Worm (Caenorhabditis elegans) whole organism, L1 larva: ENCODE measurements around the gene C40H1.7.

Experiments
- C16A3.4 ChIP-seq: fragments of 150-350 bp; optimal IDR thresholded peaks from 2 replicates; lab custom pipeline; 2014; ENCODE audit warnings: missing biosample characterization, missing genetic modification characterization
- F16B12.6 ChIP-seq: fragments of 150-350 bp; optimal IDR thresholded peaks from 2 replicates; lab custom pipeline; 2014; ENCODE audit warnings: missing biosample characterization, missing genetic modification characterization
- aha-1 ChIP-seq: fragments of 150-350 bp; optimal IDR thresholded peaks from 2 replicates; lab custom pipeline; 2014; ENCODE audit warnings: missing biosample characterization, missing genetic modification characterization
- aly-2 ChIP-seq: fragments of 150-350 bp; optimal IDR thresholded peaks from 2 replicates; lab custom pipeline; 2014; ENCODE audit warnings: missing biosample characterization, missing genetic modification characterization
- ama-1 ChIP-seq: fragments of 150-350 bp; optimal IDR thresholded peaks from 2 replicates; lab custom pipeline; 2014
- blmp-1 ChIP-seq: fragments of 150-350 bp; optimal IDR thresholded peaks from 2 replicates; lab custom pipeline; 2014; ENCODE audit warnings: missing biosample characterization, missing genetic modification characterization
- dpl-1 ChIP-seq, 3 experiments: fragments of 150-350 bp in 2 of 3; sonication (generic microtip) in 1 of 3; optimal IDR thresholded peaks; 2 replicates each; lab custom pipeline; 2014 to 2017; ENCODE audit warnings: missing biosample characterization in 3 of 3, missing genetic modification characterization in 3 of 3, missing genetic modification reagents in 3 of 3
- efl-1 ChIP-seq, 4 experiments: fragments of 150-350 bp; optimal IDR thresholded peaks in 3 of 4; peaks in 1 of 4; 1 replicate in 1 of 4; 2 replicates in 3 of 4; lab custom pipeline; 2014; ENCODE audit warnings: missing biosample characterization in 2 of 4, missing genetic modification characterization in 2 of 4, missing genetic modification reagents in 2 of 4
- efl-3 ChIP-seq: fragments of 200-800 bp; sonication (Bioruptor generic); optimal IDR thresholded peaks from 2 replicates; lab custom pipeline; 2018; ENCODE audit warnings: mild to moderate bottlenecking, missing genetic modification characterization, missing compliant biosample characterization
- egl-13 ChIP-seq: sonication (generic microtip); optimal IDR thresholded peaks from 2 replicates; lab custom pipeline; 2016; ENCODE audit warnings: missing genotype, missing genetic modification reagents, missing genetic modification characterization, missing compliant biosample characterization
- egl-27 ChIP-seq, 2 experiments: fragments of 150-350 bp in 1 of 2; sonication (generic microtip); optimal IDR thresholded peaks; 3 replicates each; lab custom pipeline; 2017 to 2018; ENCODE audit warnings: missing biosample characterization in 2 of 2, missing genetic modification characterization in 2 of 2, missing genetic modification reagents in 2 of 2
- fkh-4 ChIP-seq: sonication (generic microtip); optimal IDR thresholded peaks from 2 replicates; lab custom pipeline; 2016; ENCODE audit warnings: missing compliant biosample characterization, missing genetic modification characterization, borderline replicate concordance
- irx-1 ChIP-seq: sonication (generic microtip); optimal IDR thresholded peaks from 2 replicates; lab custom pipeline; 2016; ENCODE audit warnings: missing genetic modification characterization, missing compliant biosample characterization
- lin-15B ChIP-seq: fragments of 150-350 bp; sonication (generic microtip); optimal IDR thresholded peaks from 3 replicates; lab custom pipeline; 2014; ENCODE audit warnings: missing biosample characterization, missing genetic modification characterization
- lin-35 ChIP-seq, 2 experiments: fragments of 150-350 bp; optimal IDR thresholded peaks; 2 replicates each; lab custom pipeline; 2014; ENCODE audit warnings: missing biosample characterization in 2 of 2, missing genetic modification characterization in 2 of 2, missing genetic modification reagents in 2 of 2
- lsy-2 ChIP-seq, 2 experiments: fragments of 150-350 bp; optimal IDR thresholded peaks; 2 replicates each; lab custom pipeline; 2014; ENCODE audit warnings: missing biosample characterization in 2 of 2, missing genetic modification characterization in 2 of 2
- mdl-1 ChIP-seq, 2 experiments: fragments of 150-350 bp; optimal IDR thresholded peaks; 2 replicates each; lab custom pipeline; 2014 to 2017; ENCODE audit warnings: missing biosample characterization in 2 of 2, missing genetic modification characterization in 2 of 2, inconsistent platforms in 1 of 2
- mep-1 ChIP-seq: fragments of 150-350 bp; optimal IDR thresholded peaks from 2 replicates; lab custom pipeline; 2014; ENCODE audit warnings: missing biosample characterization, missing genetic modification characterization
- nhr-11 ChIP-seq: fragments of 150-350 bp; optimal IDR thresholded peaks from 2 replicates; lab custom pipeline; 2014; ENCODE audit warnings: missing biosample characterization, missing genetic modification characterization
- nhr-20 ChIP-seq: sonication (generic microtip); optimal IDR thresholded peaks from 2 replicates; lab custom pipeline; 2016; ENCODE audit warnings: mild to moderate bottlenecking, missing genetic modification characterization, missing compliant biosample characterization
- nhr-71 ChIP-seq: sonication (generic microtip); optimal IDR thresholded peaks from 2 replicates; lab custom pipeline; 2016; ENCODE audit warnings: mild to moderate bottlenecking, missing genetic modification characterization, moderate library complexity, missing compliant biosample characterization
- nhr-76 ChIP-seq: sonication (generic microtip); optimal IDR thresholded peaks from 2 replicates; lab custom pipeline; 2017; ENCODE audit warnings: missing biosample characterization, missing genetic modification characterization
- nhr-77 ChIP-seq: fragments of 150-350 bp; optimal IDR thresholded peaks from 2 replicates; lab custom pipeline; 2014; ENCODE audit warnings: missing biosample characterization, missing genetic modification characterization
- nhr-90 ChIP-seq: sonication (generic microtip); optimal IDR thresholded peaks from 2 replicates; lab custom pipeline; 2016; ENCODE audit warnings: mild to moderate bottlenecking, missing genetic modification characterization, missing compliant biosample characterization; ENCODE audit not compliant: poor library complexity
- rnt-1 ChIP-seq: sonication (generic microtip); optimal IDR thresholded peaks from 2 replicates; lab custom pipeline; 2016; ENCODE audit warnings: mild to moderate bottlenecking, missing genetic modification characterization, moderate library complexity, missing compliant biosample characterization
- skn-1 ChIP-seq: fragments of 150-350 bp; optimal IDR thresholded peaks from 2 replicates; lab custom pipeline; 2014; ENCODE audit warnings: missing biosample characterization, missing genetic modification characterization
- snu-23 ChIP-seq: sonication (generic microtip); optimal IDR thresholded peaks from 2 replicates; lab custom pipeline; 2016; ENCODE audit warnings: missing genetic modification characterization, missing compliant biosample characterization
- sox-4 ChIP-seq: sonication (generic microtip); optimal IDR thresholded peaks from 2 replicates; lab custom pipeline; 2016; ENCODE audit warnings: missing genetic modification characterization, missing compliant biosample characterization
- sptf-1 ChIP-seq: fragments of 150-350 bp; optimal IDR thresholded peaks from 2 replicates; lab custom pipeline; 2014; ENCODE audit warnings: missing biosample characterization, missing genetic modification characterization
- tbx-2 ChIP-seq: sonication (generic microtip); optimal IDR thresholded peaks from 2 replicates; lab custom pipeline; 2016; ENCODE audit warnings: missing genetic modification characterization, missing compliant biosample characterization
- unc-30 ChIP-seq: sonication (generic microtip); optimal IDR thresholded peaks from 2 replicates; lab custom pipeline; 2017; ENCODE audit warnings: missing biosample characterization, missing genetic modification characterization
- unc-62 ChIP-seq: fragments of 150-350 bp; optimal IDR thresholded peaks from 2 replicates; lab custom pipeline; 2014; ENCODE audit warnings: missing biosample characterization, missing genetic modification reagents, missing genetic modification characterization
- unc-86 ChIP-seq: sonication (generic microtip); optimal IDR thresholded peaks from 2 replicates; lab custom pipeline; 2016; ENCODE audit warnings: missing genetic modification characterization, missing compliant biosample characterization
- unc-98 ChIP-seq: fragments of 200-800 bp; sonication (Bioruptor generic); IDR thresholded peaks from 2 replicates; pipeline ENCODE4 v1.3.6; 2022; ENCODE audit warnings: missing genetic modification characterization, missing compliant biosample characterization
- xbp-1 ChIP-seq: sonication (generic microtip); optimal IDR thresholded peaks from 2 replicates; lab custom pipeline; 2016; ENCODE audit warnings: missing genetic modification characterization, missing compliant biosample characterization
- zip-4 ChIP-seq: fragments of 200-800 bp; sonication (Bioruptor generic); optimal IDR thresholded peaks from 2 replicates; lab custom pipeline; 2018; ENCODE audit warnings: mild to moderate bottlenecking, missing genetic modification characterization, moderate library complexity, missing compliant biosample characterization

C40H1.7 gene

ce11 chrIII:9331084-9331564 lies 6.3 kb downstream of the C40H1.7 start, which contains the start of gene ufc-1:
ufc-1 (plus strand) TSS chrIII:9331514.
- TF ChIP-seq C16A3.4 (tag; lab: Kevin White, UChicago) (peak; percentile 24), nhr-20 (tag; lab: Kevin White, UChicago) (peak; percentile 28), nhr-90 (tag; lab: Kevin White, UChicago) (no peak), unc-86 (no peak), unc-62 (GFP tag; lab: Kevin White, UChicago) (no peak), lsy-2 (tag; optimal IDR thresholded peaks at IDR 0.05; lab: Kevin White, UChicago) (peak; percentile 49 to 59), efl-3 (GFP tag; lab: Kevin White, UChicago) (no peak), snu-23 (peak; percentile 35), blmp-1 (tag; lab: Kevin White, UChicago) (peak; percentile 36), rnt-1 (peak; percentile 26), tbx-2 (tag; lab: Kevin White, UChicago) (peak; percentile 12), F16B12.6 (tag; lab: Kevin White, UChicago) (peak; percentile 86), skn-1 (tag; lab: Kevin White, UChicago) (no peak), mep-1 (tag; lab: Kevin White, UChicago) (peak; percentile 51), lin-35 (GFP tag; optimal IDR thresholded peaks at IDR 0.05; lab: Kevin White, UChicago) (peak; percentile 4 to 22), dpl-1 (GFP tag; optimal IDR thresholded peaks at IDR 0.05; lab: Kevin White, UChicago) (peak in 2 of 3 experiments; percentile 41 to 43), nhr-11 (tag; lab: Kevin White, UChicago) (no peak), nhr-71 (peak; percentile 38), xbp-1 (peak; percentile 14), efl-1 (optimal IDR thresholded peaks at IDR 0.05; lab: Kevin White, UChicago) (peak; percentile 32 to 50), efl-1 (GFP tag; optimal IDR thresholded peaks at IDR 0.05 in 1 of 2; lab: Kevin White, UChicago) (peak; percentile 25 to 92)

DNA sequence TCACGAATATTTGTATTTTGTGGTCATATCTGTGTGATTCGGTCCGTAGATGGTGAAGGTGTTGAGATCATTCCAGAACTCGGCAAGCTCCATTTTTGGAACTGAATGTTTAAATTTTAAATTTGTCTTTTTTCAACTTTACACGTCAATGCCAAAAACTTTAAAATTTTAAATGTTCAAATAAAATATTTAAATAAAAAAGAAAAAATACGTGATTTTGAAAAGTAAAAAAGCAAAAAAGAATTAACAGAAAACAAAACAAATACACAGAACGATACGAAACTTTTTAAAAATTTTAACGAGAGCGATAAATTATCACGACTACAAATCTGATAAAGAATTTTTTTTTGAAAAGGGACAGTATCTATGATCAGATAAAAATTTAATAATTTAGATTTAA lies 9.3 kb downstream of the C40H1.7 start, which contains the start of gene elo-4:
TSS of gene elo-4 (minus strand) at position 101 of the 400 bp plus-strand sequence.
- TF ChIP-seq ama-1 (no peak), snu-23 (no peak), nhr-77 (tag; lab: Kevin White, UChicago) (no peak)

DNA sequence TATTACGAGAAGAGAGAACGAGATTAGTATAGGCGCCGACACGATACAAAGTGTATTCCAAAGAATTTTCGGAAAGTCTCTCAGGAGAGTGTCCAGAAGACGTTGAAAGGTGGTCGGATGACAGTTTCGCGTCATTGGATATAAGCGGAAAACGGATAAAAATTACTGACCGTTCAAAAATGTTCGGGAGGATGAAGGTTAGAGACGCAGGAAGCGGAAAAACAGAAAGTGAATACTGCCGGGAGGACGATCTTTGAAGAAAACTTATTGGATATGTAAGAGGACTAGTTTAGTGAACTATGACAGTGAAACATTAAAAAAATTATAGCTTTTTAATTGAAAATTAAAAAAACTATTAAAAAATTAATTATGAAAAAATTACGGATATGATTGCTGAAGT lies 10.3 kb downstream of the C40H1.7 start:
- TF ChIP-seq blmp-1 (tag; lab: Kevin White, UChicago) (peak; percentile 95), egl-27 (tag; optimal IDR thresholded peaks at IDR 0.05; lab: Kevin White, UChicago) (no peak), xbp-1 (no peak), fkh-4 (tag; lab: Kevin White, UChicago) (no peak), aha-1 (no peak), unc-98 (GFP tag; lab: Robert Waterston, UW) (no peak), mdl-1 (tag; optimal IDR thresholded peaks at IDR 0.05; lab: Kevin White, UChicago) (no peak), zip-4 (no peak)

DNA sequence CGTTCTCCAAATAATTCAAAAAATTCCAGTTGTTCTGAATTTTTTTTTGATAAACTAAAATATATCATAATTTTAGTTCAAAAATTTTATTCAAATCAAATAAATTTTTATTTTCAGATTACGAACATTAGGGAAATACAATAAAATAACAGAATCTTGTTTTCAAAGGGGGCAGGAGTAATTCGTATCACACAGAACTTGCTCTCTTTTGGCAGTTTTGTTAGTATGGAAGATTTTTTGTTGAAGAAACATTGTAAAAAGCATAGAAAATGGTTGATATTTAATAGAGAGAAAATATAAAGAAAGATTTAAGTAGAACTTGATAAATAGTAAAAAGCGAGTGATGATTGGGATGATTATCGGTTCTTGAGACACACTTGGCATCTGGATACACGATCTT lies 12.0 kb downstream of the C40H1.7 start:
- TF ChIP-seq egl-13 (no peak), nhr-76 (tag; lab: Kevin White, UChicago) (no peak), unc-62 (GFP tag; lab: Kevin White, UChicago) (no peak), ama-1 (no peak), sox-4 (tag; lab: Kevin White, UChicago) (no peak), lin-15B (tag; lab: Kevin White, UChicago) (no peak), unc-30 (tag; lab: Kevin White, UChicago) (no peak), irx-1 (tag; lab: Kevin White, UChicago) (no peak), aly-2 (tag; lab: Kevin White, UChicago) (no peak), sptf-1 (tag; lab: Kevin White, UChicago) (no peak), skn-1 (tag; lab: Kevin White, UChicago) (no peak), unc-98 (GFP tag; lab: Robert Waterston, UW) (no peak)
- TF ChIP-seq, all 84 proteins: peak for 0
